Worm (Caenorhabditis elegans) whole organism, early embryonic: ENCODE measurements around the gene lep-2.

ENCODE experiments used
- B0310.2 ChIP-seq: sonication (generic microtip); optimal IDR thresholded peaks from 2 replicates; lab custom pipeline; 2016; ENCODE audit warnings: mild to moderate bottlenecking, missing genetic modification characterization, missing compliant biosample characterization
- aly-1 ChIP-seq: sonication (generic microtip); optimal IDR thresholded peaks from 2 replicates; lab custom pipeline; 2016; ENCODE audit warnings: missing genetic modification characterization, missing compliant biosample characterization
- ama-1 ChIP-seq: fragments of 150-350 bp; optimal IDR thresholded peaks from 2 replicates; lab custom pipeline; 2014
- ceh-36 ChIP-seq: sonication (generic microtip); optimal IDR thresholded peaks from 2 replicates; lab custom pipeline; 2016; ENCODE audit warnings: missing genetic modification characterization, inconsistent platforms, missing compliant biosample characterization
- ets-7 ChIP-seq: sonication (generic microtip); optimal IDR thresholded peaks from 2 replicates; lab custom pipeline; 2016; ENCODE audit warnings: missing genotype, missing genetic modification characterization, missing compliant biosample characterization
- flt-1 ChIP-seq: fragments of 200-800 bp; sonication (Bioruptor generic); IDR thresholded peaks from 2 replicates; pipeline ENCODE4 v1.3.6; 2022; ENCODE audit warnings: missing genetic modification characterization, missing compliant biosample characterization
- hnd-1 ChIP-seq: sonication (generic microtip); optimal IDR thresholded peaks from 2 replicates; lab custom pipeline; 2016; ENCODE audit warnings: missing genetic modification characterization, missing compliant biosample characterization
- scrt-1 ChIP-seq: fragments of 200-800 bp; sonication (Bioruptor generic); IDR thresholded peaks from 2 replicates; pipeline ENCODE4 v1.3.6; 2022; ENCODE audit warnings: missing genetic modification characterization, missing compliant biosample characterization
- sea-1 ChIP-seq: fragments of 200-800 bp; sonication (Bioruptor generic); conservative IDR thresholded peaks from 2 replicates; pipeline ENCODE4 v1.3.6; 2022; ENCODE audit warnings: missing genetic modification characterization, missing compliant biosample characterization
- tbx-11 ChIP-seq: fragments of 200-800 bp; sonication (Bioruptor generic); IDR thresholded peaks from 2 replicates; pipeline ENCODE4 v1.3.6; 2022; ENCODE audit warnings: missing genetic modification characterization, missing compliant biosample characterization
- tra-4 ChIP-seq: sonication (generic microtip); optimal IDR thresholded peaks from 2 replicates; lab custom pipeline; 2017; ENCODE audit warnings: missing genetic modification characterization, missing compliant biosample characterization

ce11 chrIV:1000441-1000840 is 8.4 kb downstream of the lep-2 start:
- no peak for TF ChIP-seq ceh-36 (tag; lab: Kevin White, UChicago)
- TF ChIP-seq ama-1: no peak
- TF ChIP-seq sea-1 (GFP tag; lab: Robert Waterston, UW): no peak
- no peak for TF ChIP-seq scrt-1 (GFP tag; lab: Robert Waterston, UW)
- TF ChIP-seq B0310.2: no peak
- no peak for TF ChIP-seq flt-1 (GFP tag; lab: Robert Waterston, UW)
- no peak for TF ChIP-seq aly-1 (tag; lab: Kevin White, UChicago)
- no peak for TF ChIP-seq tra-4
- TF ChIP-seq ets-7 (tag; lab: Kevin White, UChicago): no peak
- TF ChIP-seq tbx-11 (GFP tag; lab: Robert Waterston, UW): no peak
- no peak for TF ChIP-seq hnd-1 (tag; lab: Kevin White, UChicago)
